Fruit fly (Drosophila melanogaster) whole organism, embryonic: ENCODE measurements around the gene AP-1mu.

Experiments
- CG10431 ChIP-seq: fragments of 200-800 bp; sonication (Bioruptor generic); optimal IDR thresholded peaks from 3 replicates; lab custom pipeline; 2018; ENCODE audit warnings: missing biosample characterization, mild to moderate bottlenecking, missing genetic modification characterization
- CG10543 ChIP-seq: fragments of 200-800 bp; sonication (Bioruptor generic); optimal IDR thresholded peaks from 3 replicates; lab custom pipeline; 2017; ENCODE audit warnings: missing biosample characterization, mild to moderate bottlenecking, missing genetic modification characterization, moderate library complexity
- CG10979 ChIP-seq: fragments of 200-800 bp; sonication (Bioruptor generic); optimal IDR thresholded peaks from 2 replicates; lab custom pipeline; 2018; ENCODE audit warnings: missing biosample characterization, mild to moderate bottlenecking, missing genetic modification characterization, moderate library complexity
- CG11247 ChIP-seq: fragments of 200-800 bp; sonication (Bioruptor generic); IDR thresholded peaks from 2 replicates; pipeline ENCODE4 v1.3.6; 2022; ENCODE audit warnings: missing biosample characterization, missing genetic modification characterization
- CG12104 ChIP-seq: fragments of 200-800 bp; sonication (Bioruptor generic); optimal IDR thresholded peaks from 3 replicates; lab custom pipeline; 2016; ENCODE audit warnings: missing biosample characterization, missing genetic modification characterization
- CG12155 ChIP-seq: fragments of 200-800 bp; sonication (Bioruptor generic); optimal IDR thresholded peaks from 3 replicates; lab custom pipeline; 2016; ENCODE audit warnings: missing biosample characterization, missing genetic modification characterization
- CG13296 ChIP-seq: fragments of 200-800 bp; sonication (Bioruptor generic); optimal IDR thresholded peaks from 3 replicates; lab custom pipeline; 2018; ENCODE audit warnings: missing biosample characterization, mild to moderate bottlenecking, missing genetic modification characterization
- CG13894 ChIP-seq: fragments of 200-800 bp; sonication (Bioruptor generic); optimal IDR thresholded peaks from 3 replicates; lab custom pipeline; 2018; ENCODE audit warnings: missing biosample characterization, mild to moderate bottlenecking, missing genetic modification characterization, moderate library complexity
- CG1602 ChIP-seq: fragments of 200-800 bp; sonication (Bioruptor generic); optimal IDR thresholded peaks from 3 replicates; lab custom pipeline; 2016; ENCODE audit warnings: missing biosample characterization, missing genetic modification characterization
- CG18476 ChIP-seq: fragments of 200-800 bp; sonication (Bioruptor generic); optimal IDR thresholded peaks from 2 replicates; lab custom pipeline; 2016; ENCODE audit warnings: missing biosample characterization, mild to moderate bottlenecking, missing genetic modification characterization
- CG2129 ChIP-seq: fragments of 200-800 bp; sonication (Bioruptor generic); IDR thresholded peaks from 2 replicates; pipeline ENCODE4 v1.3.6; 2022; ENCODE audit warnings: missing biosample characterization, missing genetic modification characterization; ENCODE audit not compliant: partially characterized antibody
- CG2202 ChIP-seq: fragments of 200-800 bp; sonication (Bioruptor generic); optimal IDR thresholded peaks from 2 replicates; lab custom pipeline; 2018; ENCODE audit warnings: missing biosample characterization, mild to moderate bottlenecking, missing genetic modification characterization
- CG2678 ChIP-seq: fragments of 200-800 bp; sonication (Bioruptor generic); optimal IDR thresholded peaks from 3 replicates; lab custom pipeline; 2019; ENCODE audit warnings: missing biosample characterization, mild to moderate bottlenecking, missing genetic modification characterization, moderate library complexity
- CG30403 ChIP-seq: fragments of 200-800 bp; sonication (Bioruptor generic); optimal IDR thresholded peaks from 3 replicates; lab custom pipeline; 2016; ENCODE audit warnings: missing biosample characterization, missing genetic modification characterization
- CG3065 ChIP-seq: fragments of 200-800 bp; sonication (Bioruptor generic); optimal IDR thresholded peaks from 2 replicates; lab custom pipeline; 2016; ENCODE audit warnings: missing biosample characterization, missing genetic modification characterization
- CG33213 ChIP-seq: fragments of 200-800 bp; sonication (Bioruptor generic); optimal IDR thresholded peaks from 3 replicates; lab custom pipeline; 2016; ENCODE audit warnings: missing biosample characterization, missing genetic modification characterization
- CG34422 ChIP-seq: fragments of 200-800 bp; sonication (Bioruptor generic); IDR thresholded peaks from 3 replicates; pipeline ENCODE4 v1.3.6; 2022; ENCODE audit warnings: missing biosample characterization, missing genetic modification characterization
- CG6683 ChIP-seq: fragments of 200-800 bp; sonication (Bioruptor generic); optimal IDR thresholded peaks from 2 replicates; lab custom pipeline; 2017; ENCODE audit warnings: missing biosample characterization, mild to moderate bottlenecking, missing genetic modification characterization, missing genetic modification reagents
- CG7372 ChIP-seq: fragments of 200-800 bp; sonication (Bioruptor generic); IDR thresholded peaks from 2 replicates; pipeline ENCODE4 v1.3.6; 2022; ENCODE audit warnings: missing biosample characterization, missing genetic modification characterization
- CG7786 ChIP-seq: fragments of 200-800 bp; sonication (Bioruptor generic); optimal IDR thresholded peaks from 2 replicates; lab custom pipeline; 2016; ENCODE audit warnings: missing biosample characterization, missing genetic modification characterization
- CG8290 ChIP-seq, 3 experiments: fragments of 200-800 bp; sonication (Bioruptor generic); optimal IDR thresholded peaks; 2 replicates each; lab custom pipeline; 2016 to 2019; ENCODE audit warnings: missing biosample characterization in 3 of 3, missing genetic modification characterization in 3 of 3, mild to moderate bottlenecking in 2 of 3, moderate library complexity in 1 of 3
- CG9437 ChIP-seq: fragments of 200-800 bp; sonication (Bioruptor generic); optimal IDR thresholded peaks from 2 replicates; lab custom pipeline; 2018; ENCODE audit warnings: missing biosample characterization, mild to moderate bottlenecking, missing genetic modification characterization
- Doc3 ChIP-seq: fragments of 200-800 bp; sonication (Bioruptor generic); IDR thresholded peaks from 3 replicates; pipeline ENCODE4 v1.3.6; 2022; ENCODE audit warnings: missing biosample characterization, missing genetic modification characterization; ENCODE audit not compliant: partially characterized antibody
- HLH4C ChIP-seq: fragments of 200-800 bp; sonication (Bioruptor generic); IDR thresholded peaks from 3 replicates; pipeline ENCODE4 v1.3.6; 2022; ENCODE audit warnings: missing biosample characterization, missing genetic modification characterization; ENCODE audit not compliant: partially characterized antibody
- Myb ChIP-seq: fragments of 200-800 bp; sonication (Bioruptor generic); optimal IDR thresholded peaks from 2 replicates; lab custom pipeline; 2016; ENCODE audit warnings: missing biosample characterization, missing genetic modification characterization
- NC2β ChIP-seq: fragments of 200-800 bp; sonication (Bioruptor generic); optimal IDR thresholded peaks from 2 replicates; lab custom pipeline; 2016; ENCODE audit warnings: missing biosample characterization, missing genetic modification characterization
- NK7.1 ChIP-seq: fragments of 200-800 bp; sonication (Bioruptor generic); optimal IDR thresholded peaks from 3 replicates; lab custom pipeline; 2016; ENCODE audit warnings: missing biosample characterization, missing genetic modification characterization
- NfI ChIP-seq: fragments of 200-800 bp; sonication (Bioruptor generic); optimal IDR thresholded peaks from 3 replicates; lab custom pipeline; 2018; ENCODE audit warnings: missing biosample characterization, mild to moderate bottlenecking, missing genetic modification characterization, moderate library complexity
- Stat92E ChIP-seq, 3 experiments: fragments of >200 bp in 2 of 3; fragments of 200-800 bp in 1 of 3; sonication (Bioruptor generic) in 1 of 3; optimal IDR thresholded peaks; 2 replicates each; lab custom pipeline; 2017 to 2019; ENCODE audit warnings: missing biosample characterization in 3 of 3, missing genetic modification characterization in 3 of 3, mild to moderate bottlenecking in 1 of 3, moderate library complexity in 1 of 3
- al ChIP-seq: fragments of 200-800 bp; sonication (Bioruptor generic); IDR thresholded peaks from 2 replicates; pipeline ENCODE4 v1.3.6; 2022; ENCODE audit warnings: missing biosample characterization, missing genetic modification characterization
- az2 ChIP-seq: fragments of 200-800 bp; sonication (Bioruptor generic); optimal IDR thresholded peaks from 3 replicates; lab custom pipeline; 2016; ENCODE audit warnings: missing biosample characterization, missing genetic modification characterization
- bbx ChIP-seq: fragments of 200-800 bp; sonication (Bioruptor generic); IDR thresholded peaks from 2 replicates; pipeline ENCODE4 v1.3.6; 2022; ENCODE audit warnings: missing biosample characterization, missing genetic modification characterization; ENCODE audit not compliant: partially characterized antibody
- chif ChIP-seq, 2 experiments: fragments of 200-800 bp; sonication (Bioruptor generic); optimal IDR thresholded peaks; 3 replicates each; lab custom pipeline; 2016; ENCODE audit warnings: missing biosample characterization in 2 of 2, missing genetic modification characterization in 2 of 2
- dan ChIP-seq: fragments of 200-800 bp; sonication (Bioruptor generic); IDR thresholded peaks from 2 replicates; pipeline ENCODE4 v1.3.6; 2022; ENCODE audit warnings: missing biosample characterization, missing genetic modification characterization
- fd96Cb ChIP-seq: fragments of 200-800 bp; sonication (Bioruptor generic); optimal IDR thresholded peaks from 2 replicates; lab custom pipeline; 2018; ENCODE audit warnings: missing biosample characterization, mild to moderate bottlenecking, missing genetic modification characterization, moderate library complexity
- her ChIP-seq: fragments of 200-800 bp; sonication (Bioruptor generic); optimal IDR thresholded peaks from 2 replicates; lab custom pipeline; 2016; ENCODE audit warnings: missing biosample characterization, missing genetic modification characterization
- hth ChIP-seq: fragments of >200 bp; optimal IDR thresholded peaks from 2 replicates; lab custom pipeline; 2017; ENCODE audit warnings: inconsistent platforms
- jing ChIP-seq: fragments of 200-800 bp; sonication (Bioruptor generic); optimal IDR thresholded peaks from 2 replicates; lab custom pipeline; 2018; ENCODE audit warnings: missing biosample characterization, mild to moderate bottlenecking, missing genetic modification characterization
- lab ChIP-seq: fragments of 200-800 bp; sonication (Bioruptor generic); optimal IDR thresholded peaks from 3 replicates; lab custom pipeline; 2017; ENCODE audit warnings: missing biosample characterization, missing genetic modification characterization, mild to moderate bottlenecking, moderate library complexity, missing genetic modification reagents
- otp ChIP-seq: fragments of 200-800 bp; sonication (Bioruptor generic); IDR thresholded peaks from 3 replicates; pipeline ENCODE4, ENCODE4 v1.3.6; 2022; ENCODE audit warnings: missing biosample characterization, missing genetic modification characterization
- pfk ChIP-seq: fragments of 200-800 bp; sonication (Bioruptor generic); optimal IDR thresholded peaks from 2 replicates; lab custom pipeline; 2018; ENCODE audit warnings: missing biosample characterization, mild to moderate bottlenecking, missing genetic modification characterization, moderate library complexity
- pnt ChIP-seq: fragments of 200-800 bp; sonication (Bioruptor generic); optimal IDR thresholded peaks from 3 replicates; lab custom pipeline; 2016; ENCODE audit warnings: missing biosample characterization, missing genetic modification characterization
- sug ChIP-seq: fragments of 200-800 bp; optimal IDR thresholded peaks from 2 replicates; lab custom pipeline; 2019; ENCODE audit warnings: missing biosample characterization, mild to moderate bottlenecking, missing genetic modification characterization, moderate library complexity
- tna ChIP-seq: fragments of 200-800 bp; sonication (Bioruptor generic); IDR thresholded peaks from 2 replicates; pipeline ENCODE4 v1.3.6; 2022; ENCODE audit warnings: missing biosample characterization, missing genetic modification characterization; ENCODE audit not compliant: partially characterized antibody
- tx ChIP-seq: fragments of 200-800 bp; sonication (Bioruptor generic); optimal IDR thresholded peaks from 2 replicates; lab custom pipeline; 2016; ENCODE audit warnings: missing biosample characterization, missing genetic modification characterization
- wdn ChIP-seq: fragments of 200-800 bp; sonication (Bioruptor generic); IDR thresholded peaks from 2 replicates; pipeline ENCODE4 v1.3.6; 2022; ENCODE audit warnings: missing biosample characterization, missing genetic modification characterization
- wor ChIP-seq: fragments of 200-800 bp; sonication (Bioruptor generic); IDR thresholded peaks from 2 replicates; pipeline ENCODE4 v1.3.6; 2022; ENCODE audit warnings: missing biosample characterization, missing genetic modification characterization
- z ChIP-seq: fragments of 200-800 bp; sonication (Bioruptor generic); IDR thresholded peaks from 3 replicates; pipeline ENCODE4 v1.3.6; 2022; ENCODE audit warnings: missing biosample characterization, missing genetic modification characterization
- zfh2 ChIP-seq: fragments of 200-800 bp; sonication (Bioruptor generic); optimal IDR thresholded peaks from 2 replicates; lab custom pipeline; 2016; ENCODE audit warnings: missing biosample characterization, missing genetic modification characterization

The AP-1mu gene

DNA sequence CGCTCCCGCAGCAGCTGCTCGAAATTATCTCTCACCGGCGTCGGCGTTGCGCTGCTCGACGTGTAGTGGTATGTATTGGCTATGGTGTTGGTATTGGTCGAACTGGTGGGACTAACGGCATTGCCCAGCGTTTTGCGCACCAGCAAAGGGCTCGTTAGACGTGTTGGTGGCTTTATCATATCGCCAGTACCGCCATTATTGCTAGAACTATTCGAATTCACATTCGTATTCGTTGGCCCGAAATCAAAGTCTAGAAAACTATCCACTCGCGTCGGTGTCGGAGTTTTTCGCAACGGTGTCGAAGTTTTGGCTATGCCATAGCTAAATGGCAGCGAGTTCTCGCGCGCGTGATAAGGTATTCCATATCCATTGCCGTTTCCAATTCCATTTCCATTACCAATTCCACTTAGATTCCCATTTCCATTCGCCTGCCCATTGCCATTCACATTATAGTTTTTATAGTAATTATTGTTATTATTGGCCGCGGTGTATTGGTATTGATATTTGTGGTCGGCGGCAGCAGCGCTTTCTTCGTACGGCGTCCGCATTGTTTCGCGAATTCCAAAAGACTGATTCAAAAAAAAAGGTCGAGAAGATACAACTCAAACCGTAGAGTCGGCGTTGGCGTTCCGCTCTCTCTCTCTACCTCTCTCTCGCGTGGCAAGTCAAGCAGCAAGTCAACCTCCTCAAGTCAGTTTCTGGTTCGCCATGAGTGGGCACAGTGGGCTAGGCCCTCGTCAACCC lies 26.7 kb downstream of the AP-1mu start, which contains the start of gene by (continued):
- TF ChIP-seq sug (tag; lab: Kevin White, UChicago) (peak; percentile 52), Myb (GFP tag; lab: Kevin White, UChicago) (no peak), z (GFP tag; lab: Robert Waterston, UW) (peak; percentile 58; the same call in 1 of the 3 replicates), NfI (GFP tag; lab: Kevin White, UChicago) (no peak), tna (peak; percentile 8; the same call in 1 of the 2 replicates), CG12155 (no peak), lab (GFP tag; lab: Kevin White, UChicago) (no peak), Stat92E (GFP tag; optimal IDR thresholded peaks at IDR 0.05; lab: Kevin White, UChicago) (no peak), CG1602 (GFP tag; lab: Kevin White, UChicago) (no peak), al (GFP tag; lab: Robert Waterston, UW) (no peak), CG2129 (GFP tag; lab: Robert Waterston, UW) (no peak), CG10543 (peak; percentile 43), wdn (GFP tag; lab: Robert Waterston, UW) (no peak), CG8290 (GFP tag; optimal IDR thresholded peaks at IDR 0.05; lab: Kevin White, UChicago) (no peak), CG8290 (tag; optimal IDR thresholded peaks at IDR 0.05; lab: Kevin White, UChicago) (peak in 1 of 2 experiments; percentile 35), CG9437 (GFP tag; lab: Kevin White, UChicago) (no peak), CG7372 (GFP tag; lab: Robert Waterston, UW) (no peak), CG13894 (tag; lab: Kevin White, UChicago) (peak; percentile 19), tx (GFP tag; lab: Kevin White, UChicago) (no peak), CG3065 (GFP tag; lab: Kevin White, UChicago) (no peak), CG2678 (tag; lab: Kevin White, UChicago) (no peak), CG34422 (no peak), az2 (GFP tag; lab: Kevin White, UChicago) (no peak), pfk (GFP tag; lab: Kevin White, UChicago) (peak; percentile 19), CG11247 (GFP tag; lab: Robert Waterston, UW) (no peak), pnt (GFP tag; lab: Kevin White, UChicago) (no peak), CG10431 (no peak), hth (lab: Kevin White, UChicago) (no peak), wor (GFP tag; lab: Robert Waterston, UW) (no peak), otp (no peak; the same call in 2 of the 3 replicates), CG30403 (GFP tag; lab: Kevin White, UChicago) (no peak), chif (GFP tag; optimal IDR thresholded peaks at IDR 0.05; lab: Kevin White, UChicago) (no peak), CG12104 (GFP tag; lab: Kevin White, UChicago) (no peak), bbx (GFP tag; lab: Robert Waterston, UW) (peak; percentile 38; the same call in 1 of the 2 replicates), CG13296 (no peak), Doc3 (no peak), CG7786 (no peak), dan (GFP tag; lab: Robert Waterston, UW) (no peak), CG6683 (GFP tag; lab: Kevin White, UChicago) (no peak), zfh2 (no peak), CG18476 (GFP tag; lab: Kevin White, UChicago) (no peak), her (GFP tag; lab: Kevin White, UChicago) (no peak), CG2202 (tag; lab: Kevin White, UChicago) (no peak), CG10979 (no peak), CG33213 (GFP tag; lab: Kevin White, UChicago) (no peak), NC2β (GFP tag; lab: Kevin White, UChicago) (no peak), HLH4C (GFP tag; lab: Robert Waterston, UW) (0 out of 3 replicates have a peak, but pooled peaks have one; percentile 12), jing (no peak), fd96Cb (tag; lab: Kevin White, UChicago) (no peak), NK7.1 (GFP tag; lab: Kevin White, UChicago) (no peak)
